Worm (Caenorhabditis elegans) whole organism, mixed stage, embryonic: ENCODE measurements around the gene gyf-1.

Source experiments
- M03D4.4 ChIP-seq: sonication (generic microtip); optimal IDR thresholded peaks from 2 replicates; lab custom pipeline; 2017; ENCODE audit warnings: mild to moderate bottlenecking, missing genetic modification characterization, missing compliant biosample characterization
- bed-3 ChIP-seq: fragments of 200-800 bp; sonication (Bioruptor generic); optimal IDR thresholded peaks from 3 replicates; lab custom pipeline; 2018; ENCODE audit warnings: mild to moderate bottlenecking, missing genetic modification characterization, moderate library complexity, missing compliant biosample characterization
- blmp-1 ChIP-seq: fragments of 150-350 bp; optimal IDR thresholded peaks from 2 replicates; lab custom pipeline; 2014; ENCODE audit warnings: missing biosample characterization, missing genetic modification characterization
- ceh-43 ChIP-seq: fragments of 200-800 bp; sonication (Bioruptor generic); optimal IDR thresholded peaks from 2 replicates; lab custom pipeline; 2018; ENCODE audit warnings: mild to moderate bottlenecking, missing genetic modification characterization, moderate library complexity, missing compliant biosample characterization
- ceh-83 ChIP-seq: fragments of 200-800 bp; sonication (Bioruptor generic); optimal IDR thresholded peaks from 2 replicates; lab custom pipeline; 2018; ENCODE audit warnings: mild to moderate bottlenecking, missing genetic modification characterization, missing compliant biosample characterization
- cnd-1 ChIP-seq: fragments of 200-800 bp; sonication (Bioruptor generic); optimal IDR thresholded peaks from 2 replicates; lab custom pipeline; 2018; ENCODE audit warnings: mild to moderate bottlenecking, missing genetic modification characterization, missing compliant biosample characterization
- drap-1 ChIP-seq: fragments of 200-800 bp; sonication (Bioruptor generic); optimal IDR thresholded peaks from 3 replicates; lab custom pipeline; 2018; ENCODE audit warnings: mild to moderate bottlenecking, missing genetic modification characterization, missing compliant biosample characterization
- elt-1 ChIP-seq: sonication (generic microtip); optimal IDR thresholded peaks from 2 replicates; lab custom pipeline; 2017; ENCODE audit warnings: missing genetic modification characterization, mild to moderate bottlenecking, missing compliant biosample characterization, antibody characterized with exemption, moderate library complexity, borderline replicate concordance; ENCODE audit not compliant: insufficient read depth
- flh-1 ChIP-seq: fragments of 200-800 bp; sonication (Bioruptor generic); optimal IDR thresholded peaks from 2 replicates; lab custom pipeline; 2018; ENCODE audit warnings: mild to moderate bottlenecking, missing genetic modification characterization, moderate library complexity, missing compliant biosample characterization
- ham-2 ChIP-seq: fragments of 200-800 bp; sonication (Bioruptor generic); optimal IDR thresholded peaks from 2 replicates; lab custom pipeline; 2018; ENCODE audit warnings: mild to moderate bottlenecking, missing genetic modification characterization, missing compliant biosample characterization
- hlh-1 ChIP-seq: fragments of 150-350 bp; optimal IDR thresholded peaks from 2 replicates; lab custom pipeline; 2014; ENCODE audit warnings: missing biosample characterization, missing genetic modification reagents, missing genetic modification characterization
- lin-13 ChIP-seq: fragments of 150-350 bp; optimal IDR thresholded peaks from 2 replicates; lab custom pipeline; 2014; ENCODE audit warnings: missing biosample characterization, missing genetic modification characterization
- lin-32 ChIP-seq: fragments of 200-800 bp; sonication (Bioruptor generic); optimal IDR thresholded peaks from 2 replicates; lab custom pipeline; 2018; ENCODE audit warnings: mild to moderate bottlenecking, missing genetic modification characterization, missing compliant biosample characterization
- lsy-2 ChIP-seq: fragments of 150-350 bp; optimal IDR thresholded peaks from 2 replicates; lab custom pipeline; 2014; ENCODE audit warnings: missing biosample characterization, missing genetic modification characterization
- mab-5 ChIP-seq: fragments of 150-350 bp; optimal IDR thresholded peaks from 2 replicates; lab custom pipeline; 2014; ENCODE audit warnings: missing biosample characterization, missing genetic modification characterization
- mep-1 ChIP-seq: fragments of 150-350 bp; optimal IDR thresholded peaks from 2 replicates; lab custom pipeline; 2017; ENCODE audit warnings: missing biosample characterization, missing genetic modification reagents, missing genetic modification characterization, inconsistent platforms
- mls-2 ChIP-seq: sonication (generic microtip); optimal IDR thresholded peaks from 2 replicates; lab custom pipeline; 2016; ENCODE audit warnings: mild to moderate bottlenecking, missing genetic modification characterization, moderate library complexity, missing compliant biosample characterization
- nhr-12 ChIP-seq: fragments of 150-350 bp; optimal IDR thresholded peaks from 2 replicates; lab custom pipeline; 2014; ENCODE audit warnings: missing biosample characterization, missing genetic modification characterization
- nhr-2 ChIP-seq: fragments of 150-350 bp; optimal IDR thresholded peaks from 2 replicates; lab custom pipeline; 2014; ENCODE audit warnings: missing biosample characterization, missing genetic modification characterization
- nhr-237 ChIP-seq: fragments of 150-350 bp; optimal IDR thresholded peaks from 2 replicates; lab custom pipeline; 2014; ENCODE audit warnings: missing biosample characterization, missing genetic modification characterization
- nhr-28 ChIP-seq: fragments of 150-350 bp; optimal IDR thresholded peaks from 2 replicates; lab custom pipeline; 2014; ENCODE audit warnings: missing biosample characterization, missing genetic modification characterization
- nhr-76 ChIP-seq: sonication (generic microtip); optimal IDR thresholded peaks from 2 replicates; lab custom pipeline; 2017; ENCODE audit warnings: missing biosample characterization, missing genetic modification characterization
- pha-4 ChIP-seq: fragments of 150-350 bp; optimal IDR thresholded peaks from 2 replicates; lab custom pipeline; 2018; ENCODE audit warnings: missing biosample characterization, missing genetic modification reagents, missing genetic modification characterization
- sem-2 ChIP-seq: fragments of 200-800 bp; sonication (Bioruptor generic); optimal IDR thresholded peaks from 2 replicates; lab custom pipeline; 2018; ENCODE audit warnings: mild to moderate bottlenecking, missing genetic modification characterization, missing compliant biosample characterization
- snpc-4 ChIP-seq: fragments of 150-350 bp; optimal IDR thresholded peaks from 2 replicates; lab custom pipeline; 2014; ENCODE audit warnings: missing biosample characterization, missing genetic modification characterization
- sptf-1 ChIP-seq: sonication (generic microtip); optimal IDR thresholded peaks from 2 replicates; lab custom pipeline; 2017; ENCODE audit warnings: mild to moderate bottlenecking, missing genetic modification characterization, moderate library complexity, missing compliant biosample characterization
- tbx-8 ChIP-seq: fragments of 200-800 bp; sonication (Bioruptor generic); optimal IDR thresholded peaks from 2 replicates; lab custom pipeline; 2018; ENCODE audit warnings: mild to moderate bottlenecking, missing genetic modification characterization, moderate library complexity, missing compliant biosample characterization
- unc-120 ChIP-seq: sonication (generic microtip); optimal IDR thresholded peaks from 2 replicates; lab custom pipeline; 2017; ENCODE audit warnings: missing genetic modification characterization, missing compliant biosample characterization; ENCODE audit not compliant: poor library complexity, severe bottlenecking
- unc-39 ChIP-seq: fragments of 150-350 bp; optimal IDR thresholded peaks from 2 replicates; lab custom pipeline; 2014; ENCODE audit warnings: missing biosample characterization, missing genetic modification characterization
- unc-62 ChIP-seq: fragments of 150-350 bp; optimal IDR thresholded peaks from 2 replicates; lab custom pipeline; 2014; ENCODE audit warnings: missing biosample characterization, missing genetic modification reagents, missing genetic modification characterization
- zip-8 ChIP-seq: fragments of 150-350 bp; optimal IDR thresholded peaks from 2 replicates; lab custom pipeline; 2014; ENCODE audit warnings: missing biosample characterization, missing genetic modification characterization
- ztf-11 ChIP-seq: fragments of 150-350 bp; optimal IDR thresholded peaks from 2 replicates; lab custom pipeline; 2014; ENCODE audit warnings: missing biosample characterization, missing genetic modification characterization

gyf-1 gene

DNA sequence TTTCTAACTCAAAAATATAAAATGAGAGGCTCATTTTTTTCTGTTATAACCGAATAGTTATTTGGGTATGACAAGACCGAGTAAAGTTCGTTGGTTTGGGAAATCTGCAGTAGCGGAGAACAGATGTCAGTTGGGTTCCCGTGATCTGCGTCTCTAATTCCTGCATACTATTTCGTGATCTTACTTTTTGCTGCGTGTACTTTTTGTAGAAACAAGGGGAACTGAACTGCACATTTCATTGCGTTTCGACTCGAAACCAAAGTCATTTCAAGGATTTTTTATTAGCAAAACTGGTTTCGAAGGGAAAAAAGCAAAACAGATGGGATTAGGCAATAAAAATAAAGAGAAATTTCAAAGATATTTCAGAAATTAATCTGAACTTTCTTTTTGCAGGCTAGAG lies 37.1 kb upstream of the gyf-1 start:
- TF ChIP-seq nhr-28 (tag; lab: Kevin White, UChicago), result no peak
- TF ChIP-seq M03D4.4 (tag; lab: Kevin White, UChicago), result no peak
- no peak for TF ChIP-seq unc-120
- no peak for TF ChIP-seq elt-1 (tag; lab: Kevin White, UChicago)
- no peak for TF ChIP-seq snpc-4 (tag; lab: Kevin White, UChicago)
- TF ChIP-seq lsy-2 (tag; lab: Kevin White, UChicago), result no peak
- TF ChIP-seq ceh-43 (GFP tag; lab: Kevin White, UChicago), result no peak
- TF ChIP-seq drap-1, result no peak
- TF ChIP-seq unc-39 (tag; lab: Kevin White, UChicago), result no peak
- no peak for TF ChIP-seq sem-2 (GFP tag; lab: Kevin White, UChicago)
- TF ChIP-seq bed-3 (GFP tag; lab: Kevin White, UChicago), result no peak
- TF ChIP-seq ceh-83 (GFP tag; lab: Kevin White, UChicago), result no peak
- TF ChIP-seq ztf-11, result no peak
- TF ChIP-seq flh-1 (GFP tag; lab: Kevin White, UChicago), result no peak
- no peak for TF ChIP-seq sptf-1
- no peak for TF ChIP-seq lin-13 (tag; lab: Kevin White, UChicago)
- no peak for TF ChIP-seq nhr-2 (tag; lab: Kevin White, UChicago)
- TF ChIP-seq nhr-237 (tag; lab: Kevin White, UChicago), result no peak

ce11 chrII:6649026-6649425 lies 35.0 kb upstream of the gyf-1 start, which contains the start of gene oig-8:
oig-8 (minus strand) TSS chrII:6649126.
- TF ChIP-seq ceh-43 (GFP tag; lab: Kevin White, UChicago), result no peak
- TF ChIP-seq lsy-2 (tag; lab: Kevin White, UChicago), result no peak
- TF ChIP-seq hlh-1, result no peak

DNA sequence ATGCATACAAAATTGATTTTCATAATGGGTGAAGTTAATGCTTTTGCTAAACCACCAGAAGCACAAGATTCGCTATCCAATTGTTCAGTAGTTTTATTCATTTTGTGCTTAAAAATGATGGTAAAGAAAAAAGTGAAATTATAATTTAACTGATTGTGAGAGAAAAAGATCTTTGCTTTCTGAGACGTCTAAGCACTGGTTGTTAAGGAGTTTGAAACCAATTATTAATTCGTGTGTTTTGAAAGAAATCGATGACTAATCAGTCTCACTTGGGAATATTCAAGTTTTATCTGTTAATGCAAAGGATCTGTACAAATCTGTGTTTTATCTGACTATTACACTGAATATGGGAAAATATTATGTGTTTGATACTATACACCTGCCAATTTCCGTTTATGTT lies 32.3 kb upstream of the gyf-1 start, which contains the start of gene sra-26:
sra-26 (minus strand) TSS at position 101 of the 400 bp plus-strand sequence.
- TF ChIP-seq pha-4 (tag; lab: Kevin White, UChicago) (no peak), lin-32 (GFP tag; lab: Kevin White, UChicago) (no peak), sptf-1 (no peak), nhr-2 (tag; lab: Kevin White, UChicago) (no peak), sem-2 (GFP tag; lab: Kevin White, UChicago) (no peak), unc-39 (tag; lab: Kevin White, UChicago) (no peak), nhr-76 (tag; lab: Kevin White, UChicago) (no peak), unc-62 (GFP tag; lab: Kevin White, UChicago) (no peak), bed-3 (GFP tag; lab: Kevin White, UChicago) (no peak), nhr-12 (no peak), ham-2 (GFP tag; lab: Kevin White, UChicago) (no peak), lsy-2 (tag; lab: Kevin White, UChicago) (no peak), nhr-28 (tag; lab: Kevin White, UChicago) (no peak), mab-5 (tag; lab: Kevin White, UChicago) (no peak), blmp-1 (no peak), mls-2 (tag; lab: Kevin White, UChicago) (no peak), zip-8 (tag; lab: Kevin White, UChicago) (no peak), ztf-11 (no peak), cnd-1 (tag; lab: Kevin White, UChicago) (no peak), lin-13 (tag; lab: Kevin White, UChicago) (no peak)

ce11 chrII:6654284-6654683 lies 29.8 kb upstream of the gyf-1 start, which contains the start of gene T19D12.9:
T19D12.9 (minus strand) TSS chrII:6654384.
- TF ChIP-seq elt-1 (tag; lab: Kevin White, UChicago), result no peak

ce11 chrII:6658766-6659165 lies 25.3 kb upstream of the gyf-1 start, which contains the start of gene T19D12.10:
T19D12.10 (minus strand) TSS chrII:6658866.
- no peak for TF ChIP-seq unc-39 (tag; lab: Kevin White, UChicago)
- TF ChIP-seq lin-13 (tag; lab: Kevin White, UChicago), result no peak
- TF ChIP-seq nhr-76 (tag; lab: Kevin White, UChicago), result no peak
- no peak for TF ChIP-seq ztf-11
- TF ChIP-seq mep-1 (tag; lab: Kevin White, UChicago), result no peak
- TF ChIP-seq lin-32 (GFP tag; lab: Kevin White, UChicago), result no peak
- no peak for TF ChIP-seq hlh-1
- no peak for TF ChIP-seq tbx-8
- TF ChIP-seq sem-2 (GFP tag; lab: Kevin White, UChicago), result no peak
- TF ChIP-seq bed-3 (GFP tag; lab: Kevin White, UChicago), result no peak
